Worm (Caenorhabditis elegans): ENCODE results near the gene scl-11.

ce11 chrIV:13070142-13070541 lies 19.0 kb downstream of the scl-11 start, which contains the start of gene scl-7:
- no peak for TF ChIP-seq ces-1 (GFP tag; optimal IDR thresholded peaks at IDR 0.05)
- TF ChIP-seq arid-1 (GFP tag; conservative IDR thresholded peaks at IDR 0.05) = no peak
- TF ChIP-seq lin-13 (GFP tag; optimal IDR thresholded peaks at IDR 0.05) = no peak
- no peak for TF ChIP-seq hmg-1.1 (GFP tag; IDR thresholded peaks at IDR 0.05)
- TF ChIP-seq ZK546.5 (tag; optimal IDR thresholded peaks at IDR 0.05) = no peak
- no peak for TF ChIP-seq egl-27 (tag; optimal IDR thresholded peaks at IDR 0.05)
- TF ChIP-seq unc-62 (GFP tag; optimal IDR thresholded peaks at IDR 0.05 in 1 of 2) = no peak
- TF ChIP-seq unc-62 (tag; optimal IDR thresholded peaks at IDR 0.05) = no peak
- no peak for TF ChIP-seq hlh-30 (tag; optimal IDR thresholded peaks at IDR 0.05; ENCODE audit: insufficient read depth)
- no peak for TF ChIP-seq ceh-82 (tag; optimal IDR thresholded peaks at IDR 0.05)
